Fruit fly (Drosophila melanogaster): ENCODE data around the gene CG7142.
A peak's percentile ranks its signal among the peaks of the same experiment; 100 is the strongest.

CG7142 gene

dm6 chr3R:18298298-18298899, 19.1 kb upstream of the CG7142 start (continued):
- TF ChIP-seq CG8281 (tag; optimal IDR thresholded peaks at IDR 0.05) (no peak), CG11093 (GFP tag; IDR thresholded peaks at IDR 0.05) (no peak), CG32767 (GFP tag; IDR thresholded peaks at IDR 0.05) (no peak), Abd-B (GFP tag; optimal IDR thresholded peaks at IDR 0.05) (no peak), kay (GFP tag; optimal IDR thresholded peaks at IDR 0.05) (peak; percentile 83), Aef1 (GFP tag; IDR thresholded peaks at IDR 0.05) (peak; percentile 72), B-H1 (GFP tag; IDR thresholded peaks at IDR 0.05) (no peak; the same call in 2 of the 3 replicates), CG7987 (GFP tag; optimal IDR thresholded peaks at IDR 0.05) (peak; percentile 23), zfh2 (GFP tag; optimal IDR thresholded peaks at IDR 0.05) (no peak), croc (GFP tag; conservative IDR thresholded peaks at IDR 0.05) (no peak), CG15514 (GFP tag; optimal IDR thresholded peaks at IDR 0.05) (peak; percentile 11), phol (tag; optimal IDR thresholded peaks at IDR 0.05) (no peak), CG12236 (GFP tag; optimal IDR thresholded peaks at IDR 0.05) (no peak), Mrtf (GFP tag; IDR thresholded peaks at IDR 0.05) (no peak), tup (GFP tag; optimal IDR thresholded peaks at IDR 0.05) (no peak), cg (GFP tag; optimal IDR thresholded peaks at IDR 0.05) (peak; percentile 94), CG10366 (GFP tag; IDR thresholded peaks at IDR 0.05) (no peak), Bdp1 (GFP tag; optimal IDR thresholded peaks at IDR 0.05) (no peak), sim (GFP tag; IDR thresholded peaks at IDR 0.05) (0 out of 2 replicates have a peak, but pooled peaks have one; percentile 50), eyg (GFP tag; optimal IDR thresholded peaks at IDR 0.05) (no peak), CG2199 (GFP tag; IDR thresholded peaks at IDR 0.05) (peak; percentile 76; the same call in 2 of the 3 replicates), CG4854 (GFP tag; optimal IDR thresholded peaks at IDR 0.05) (peak; percentile 29), ewg (GFP tag; optimal IDR thresholded peaks at IDR 0.05) (peak; percentile 59), ham (GFP tag; IDR thresholded peaks at IDR 0.05) (no peak), Vsx1 (GFP tag; optimal IDR thresholded peaks at IDR 0.05) (no peak), CG12942 (GFP tag; optimal IDR thresholded peaks at IDR 0.05) (no peak), CG9876 (GFP tag; optimal IDR thresholded peaks at IDR 0.05) (no peak), sens (GFP tag) (peak; percentile 68), CG12219 (GFP tag; optimal IDR thresholded peaks at IDR 0.05) (peak; percentile 18), sens-2 (GFP tag; IDR thresholded peaks at IDR 0.05) (no peak), unpg (GFP tag; optimal IDR thresholded peaks at IDR 0.05) (peak; percentile 3), Sry-δ (GFP tag; optimal IDR thresholded peaks at IDR 0.05) (no peak), Rfx (GFP tag; IDR thresholded peaks at IDR 0.05) (peak; percentile 56), CG14014 (GFP tag; IDR thresholded peaks at IDR 0.05) (no peak), MESR4 (GFP tag; optimal IDR thresholded peaks at IDR 0.05) (peak; percentile 67), BtbVII (GFP tag; optimal IDR thresholded peaks at IDR 0.05) (peak; percentile 25), h (optimal IDR thresholded peaks at IDR 0.05) (no peak), CG8388 (GFP tag; optimal IDR thresholded peaks at IDR 0.05) (no peak), Dip2 (GFP tag; IDR thresholded peaks at IDR 0.05) (no peak), Ada2b (GFP tag; IDR thresholded peaks at IDR 0.05) (no peak), CG7963 (GFP tag; IDR thresholded peaks at IDR 0.05; ENCODE audit: partially characterized antibody) (no peak), Dad (GFP tag; optimal IDR thresholded peaks at IDR 0.05) (no peak), Tbp (GFP tag; optimal IDR thresholded peaks at IDR 0.05) (no peak), ro (GFP tag; IDR thresholded peaks at IDR 0.05) (no peak), p53 (GFP tag; optimal IDR thresholded peaks at IDR 0.05) (no peak), Dref (GFP tag; IDR thresholded peaks at IDR 0.05) (0 out of 2 replicates have a peak, but pooled peaks have one; percentile 20), wek (GFP tag; optimal IDR thresholded peaks at IDR 0.05) (peak; percentile 27), her (GFP tag; optimal IDR thresholded peaks at IDR 0.05) (peak; percentile 38), CG14965 (GFP tag; optimal IDR thresholded peaks at IDR 0.05; ENCODE audit: borderline replicate concordance) (no peak), CG34224 (GFP tag; IDR thresholded peaks at IDR 0.05; ENCODE audit: partially characterized antibody) (peak; percentile 42; the same call in 2 of the 3 replicates), zfh1 (GFP tag; IDR thresholded peaks at IDR 0.05) (peak; percentile 22; the same call in 1 of the 3 replicates)
